Worm (Caenorhabditis elegans) whole organism, dauer: ENCODE measurements around the gene srj-15.

Source experiments
- unc-62 ChIP-seq: sonication (generic microtip); optimal IDR thresholded peaks from 2 replicates; lab custom pipeline; 2017; ENCODE audit warnings: missing biosample characterization, missing genetic modification reagents, missing genetic modification characterization

The srj-15 gene

ce11 chrV:1966962-1967361 is 2.3 kb upstream of the srj-15 start:
- no peak for TF ChIP-seq unc-62 (GFP tag; lab: Kevin White, UChicago)

- no peak for TF ChIP-seq unc-62 (GFP tag; lab: Kevin White, UChicago)
Measured at ce11 chrV:1961453-1961852, 3.3 kb downstream of the srj-15 start, which contains the start of gene Y40B10B.1. Gene Y40B10B.1 (minus strand): TSS chrV:1961553.

- no peak for TF ChIP-seq unc-62 (GFP tag; lab: Kevin White, UChicago)
Measured at ce11 chrV:1957110-1957509, 7.6 kb downstream of the srj-15 start, which contains the start of gene fipr-25. Gene fipr-25 (plus strand): TSS chrV:1957410.

DNA sequence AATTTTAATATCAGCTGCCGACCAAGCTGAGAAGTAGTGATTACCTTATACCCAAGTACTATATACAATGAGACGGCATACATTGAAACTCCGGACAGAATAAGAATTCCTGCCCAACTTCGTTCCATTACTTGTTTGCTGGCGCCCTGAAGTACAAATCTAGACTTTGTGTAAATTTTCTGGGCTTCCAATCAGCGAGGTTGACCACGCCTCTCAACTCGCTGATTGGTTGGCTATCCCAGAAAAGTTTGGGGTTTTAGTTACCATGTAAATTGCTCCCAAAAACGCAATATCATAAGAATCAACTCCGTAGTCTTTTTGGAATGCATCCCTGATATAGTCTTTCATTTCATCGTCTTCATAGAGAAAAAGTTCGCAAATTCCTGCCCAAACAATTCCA is 9.5 kb downstream of the srj-15 start:
- TF ChIP-seq unc-62 (GFP tag; lab: Kevin White, UChicago): no peak

ce11 chrV:1945875-1946274 is 18.8 kb downstream of the srj-15 start:
- TF ChIP-seq unc-62 (GFP tag; lab: Kevin White, UChicago): no peak

- no peak for TF ChIP-seq unc-62 (GFP tag; lab: Kevin White, UChicago)
Measured at ce11 chrV:1943465-1943864, 21.2 kb downstream of the srj-15 start.

DNA sequence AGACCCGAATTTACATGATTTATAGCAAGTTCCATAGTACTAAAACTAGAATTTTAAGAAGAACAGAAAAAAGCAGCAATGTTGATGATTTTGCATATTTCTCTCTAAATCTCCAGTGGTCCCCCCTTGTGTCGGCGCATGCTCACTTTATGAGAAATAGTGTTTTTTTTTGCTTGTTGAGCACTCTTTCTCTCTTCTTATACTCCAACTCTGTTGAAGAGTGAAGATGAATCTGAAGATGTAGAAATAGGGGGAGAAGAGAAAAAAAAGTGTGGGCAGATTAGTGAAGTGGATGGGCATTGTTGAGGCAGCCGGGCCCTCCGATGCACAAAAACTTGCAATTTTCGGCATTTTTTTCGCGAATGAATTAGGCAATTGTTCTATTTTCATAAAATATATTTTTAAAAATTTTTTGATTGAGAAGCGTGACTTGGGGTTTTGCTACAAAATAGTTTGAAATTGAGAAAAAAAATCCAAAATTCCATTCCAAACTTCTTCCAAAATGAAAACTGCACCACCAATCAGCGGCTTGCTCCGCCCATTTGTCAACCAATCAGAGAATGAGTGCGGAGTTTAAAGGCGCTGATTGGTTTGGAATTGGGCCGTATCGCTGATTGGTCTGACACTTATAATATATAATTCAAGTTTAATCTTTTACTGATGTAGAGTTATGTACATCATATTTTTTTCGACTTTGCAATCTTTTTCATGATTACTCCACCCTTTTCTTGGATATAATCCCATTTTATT is 24.1 kb downstream of the srj-15 start:
- TF ChIP-seq unc-62 (GFP tag; lab: Kevin White, UChicago): no peak

- TF ChIP-seq unc-62 (GFP tag; lab: Kevin White, UChicago): no peak
Measured at ce11 chrV:1937963-1938362, 26.7 kb downstream of the srj-15 start, which contains the start of gene glb-25. Gene glb-25 (plus strand): TSS chrV:1938263.

- TF ChIP-seq unc-62 (GFP tag; lab: Kevin White, UChicago): no peak
Measured at ce11 chrV:1935494-1935893, 29.2 kb downstream of the srj-15 start.

- no peak for TF ChIP-seq unc-62 (GFP tag; lab: Kevin White, UChicago)
Measured at ce11 chrV:1928473-1928872, 36.2 kb downstream of the srj-15 start.

DNA sequence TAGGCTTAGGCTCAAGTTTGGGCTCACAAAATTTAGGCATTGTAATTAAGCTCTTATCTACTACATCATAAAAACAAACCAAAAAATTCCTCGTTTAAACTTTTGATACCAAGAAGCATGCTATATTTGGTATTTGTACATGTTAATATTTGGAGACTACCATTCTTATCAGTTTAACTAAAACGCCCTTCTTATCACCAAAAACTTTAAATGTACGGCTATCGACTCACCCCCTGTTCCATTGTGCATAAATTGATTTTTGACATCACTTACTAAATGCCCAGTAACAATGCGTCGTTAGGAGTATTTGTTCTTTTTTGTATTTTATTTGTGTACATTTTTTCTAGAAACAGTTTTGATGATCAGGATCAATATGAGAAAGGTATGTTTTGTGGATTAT is 37.7 kb downstream of the srj-15 start, which contains the start of gene T06A1.5:
Gene T06A1.5, plus strand, starts transcription at position 209 of the 400 bp plus-strand sequence.
- TF ChIP-seq unc-62 (GFP tag; lab: Kevin White, UChicago): no peak

- no peak for TF ChIP-seq unc-62 (GFP tag; lab: Kevin White, UChicago)
Measured at ce11 chrV:1925487-1925886, 39.2 kb downstream of the srj-15 start, which contains the start of gene T06A1.1. Gene T06A1.1 (minus strand): TSS chrV:1925587.

ce11 chrV:1921321-1921720 is 43.4 kb downstream of the srj-15 start, which contains the start of gene gst-37:
Gene gst-37 (plus strand): TSS chrV:1921621.
- TF ChIP-seq unc-62 (GFP tag; lab: Kevin White, UChicago): no peak

DNA sequence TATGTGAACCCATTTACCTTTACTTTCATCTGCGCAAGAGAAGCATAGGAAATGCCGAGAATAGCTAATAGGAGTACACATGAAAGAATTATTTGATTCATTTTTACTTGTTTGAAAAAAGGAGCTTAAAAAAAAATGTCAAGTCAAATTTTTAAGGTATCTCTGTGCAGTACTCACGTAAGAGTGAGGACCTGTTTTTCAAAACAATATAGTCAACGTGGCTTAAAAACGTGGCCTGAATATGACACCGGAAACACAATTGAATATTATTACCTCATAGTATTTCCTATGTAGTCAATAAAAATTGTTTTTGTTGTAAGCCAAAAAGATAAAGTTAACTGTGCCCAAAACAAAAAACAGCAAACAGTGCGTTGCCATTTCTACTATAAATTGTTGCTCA is 44.6 kb downstream of the srj-15 start, which contains the start of gene Y32G9A.12:
Gene Y32G9A.12, minus strand, starts transcription at position 101 of the 400 bp plus-strand sequence.
- no peak for TF ChIP-seq unc-62 (GFP tag; lab: Kevin White, UChicago)

- TF ChIP-seq unc-62 (GFP tag; lab: Kevin White, UChicago): no peak
Measured at ce11 chrV:1918030-1918559, 46.6 kb downstream of the srj-15 start, which contains the start of gene Y32G9A.2. Gene Y32G9A.2 (plus strand): TSS chrV:1918509.
